Worm (Caenorhabditis elegans) whole organism, L1 larva: ENCODE measurements around the gene F35F10.14.

ENCODE experiments used
- Y116A8C.19 ChIP-seq: sonication (generic microtip); optimal IDR thresholded peaks from 2 replicates; lab custom pipeline; 2016; ENCODE audit warnings: missing compliant biosample characterization, missing genetic modification characterization, borderline replicate concordance
- elt-3 ChIP-seq, 6 experiments: fragments of 150-350 bp in 1 of 6; sonication (generic microtip); optimal IDR thresholded peaks; 2 replicates each; lab custom pipeline; 2017 to 2018; ENCODE audit warnings: missing biosample characterization in 6 of 6, missing genetic modification characterization in 6 of 6, inconsistent platforms in 1 of 6
- fos-1 ChIP-seq: fragments of 150-350 bp; optimal IDR thresholded peaks from 2 replicates; lab custom pipeline; 2014; ENCODE audit warnings: missing biosample characterization, missing genetic modification characterization
- lin-15B ChIP-seq: fragments of 150-350 bp; sonication (generic microtip); optimal IDR thresholded peaks from 3 replicates; lab custom pipeline; 2014; ENCODE audit warnings: missing biosample characterization, missing genetic modification characterization
- lsy-2 ChIP-seq, 2 experiments: fragments of 150-350 bp; optimal IDR thresholded peaks; 2 replicates each; lab custom pipeline; 2014; ENCODE audit warnings: missing biosample characterization in 2 of 2, missing genetic modification characterization in 2 of 2
- nhr-237 ChIP-seq: fragments of 150-350 bp; optimal IDR thresholded peaks from 2 replicates; lab custom pipeline; 2014; ENCODE audit warnings: missing biosample characterization, missing genetic modification characterization
- nhr-28 ChIP-seq: fragments of 150-350 bp; optimal IDR thresholded peaks from 2 replicates; lab custom pipeline; 2014; ENCODE audit warnings: missing biosample characterization, missing genetic modification characterization
- nhr-71 ChIP-seq: sonication (generic microtip); optimal IDR thresholded peaks from 2 replicates; lab custom pipeline; 2016; ENCODE audit warnings: mild to moderate bottlenecking, missing genetic modification characterization, moderate library complexity, missing compliant biosample characterization
- nhr-90 ChIP-seq: sonication (generic microtip); optimal IDR thresholded peaks from 2 replicates; lab custom pipeline; 2016; ENCODE audit warnings: mild to moderate bottlenecking, missing genetic modification characterization, missing compliant biosample characterization; ENCODE audit not compliant: poor library complexity
- pag-3 ChIP-seq: sonication (generic microtip); optimal IDR thresholded peaks from 2 replicates; lab custom pipeline; 2017; ENCODE audit warnings: missing genetic modification characterization, mild to moderate bottlenecking, missing compliant biosample characterization, antibody characterized with exemption, borderline replicate concordance; ENCODE audit not compliant: insufficient read depth
- snpc-4 ChIP-seq: fragments of 150-350 bp; optimal IDR thresholded peaks from 2 replicates; lab custom pipeline; 2014; ENCODE audit warnings: missing biosample characterization, missing genetic modification characterization

- TF ChIP-seq fos-1 (tag; lab: Kevin White, UChicago), result no peak
- no peak for TF ChIP-seq nhr-237 (tag; lab: Kevin White, UChicago)
- no peak for TF ChIP-seq nhr-28 (tag; lab: Kevin White, UChicago)
- TF ChIP-seq nhr-90 (tag; lab: Kevin White, UChicago), result no peak
- no peak for TF ChIP-seq lin-15B (tag; lab: Kevin White, UChicago)
- no peak for TF ChIP-seq snpc-4 (tag; lab: Kevin White, UChicago)
- TF ChIP-seq lsy-2 (tag; optimal IDR thresholded peaks at IDR 0.05; lab: Kevin White, UChicago), result no peak
- TF ChIP-seq Y116A8C.19 (tag; lab: Kevin White, UChicago), result no peak
- no peak for TF ChIP-seq pag-3
- no peak for TF ChIP-seq elt-3 (tag; optimal IDR thresholded peaks at IDR 0.05; lab: Kevin White, UChicago)
- no peak for TF ChIP-seq nhr-71 (tag; lab: Kevin White, UChicago)
These were observed 38.4 kb upstream of the F35F10.14 start, which contains the start of gene C04E12.5 for ce11 chrV:3358267-3358666.
